Worm (Caenorhabditis elegans) whole organism, L2 larva: Measurements from ENCODE around the gene atp-5.

ENCODE experiments used
- F13H6.1 ChIP-seq: sonication (generic microtip); optimal IDR thresholded peaks from 2 replicates; lab custom pipeline; 2016; ENCODE audit warnings: missing genetic modification characterization, missing compliant biosample characterization
- R02D3.7 ChIP-seq: fragments of 150-350 bp; optimal IDR thresholded peaks from 2 replicates; lab custom pipeline; 2014; ENCODE audit warnings: missing biosample characterization, missing genetic modification characterization
- aly-2 ChIP-seq: fragments of 150-350 bp; optimal IDR thresholded peaks from 2 replicates; lab custom pipeline; 2014; ENCODE audit warnings: missing biosample characterization, missing genetic modification characterization
- ceh-82 ChIP-seq: fragments of 150-350 bp; optimal IDR thresholded peaks from 2 replicates; lab custom pipeline; 2014; ENCODE audit warnings: missing biosample characterization, missing genetic modification characterization
- egl-27 ChIP-seq: sonication (generic microtip); optimal IDR thresholded peaks from 3 replicates; lab custom pipeline; 2017; ENCODE audit warnings: missing biosample characterization, missing genetic modification reagents, missing genetic modification characterization
- mab-5 ChIP-seq: fragments of 150-350 bp; optimal IDR thresholded peaks from 2 replicates; lab custom pipeline; 2014; ENCODE audit warnings: missing biosample characterization, missing genetic modification characterization
- mdl-1 ChIP-seq, 2 experiments: fragments of 150-350 bp in 1 of 2; sonication (generic microtip) in 1 of 2; optimal IDR thresholded peaks; 2 replicates each; lab custom pipeline; 2017; ENCODE audit warnings: missing biosample characterization in 2 of 2, missing genetic modification characterization in 2 of 2
- nhr-237 ChIP-seq: fragments of 150-350 bp; optimal IDR thresholded peaks from 2 replicates; lab custom pipeline; 2014; ENCODE audit warnings: missing biosample characterization, missing genetic modification characterization
- nhr-77 ChIP-seq: fragments of 150-350 bp; optimal IDR thresholded peaks from 2 replicates; lab custom pipeline; 2014; ENCODE audit warnings: missing biosample characterization, missing genetic modification characterization
- unc-55 ChIP-seq: fragments of 150-350 bp; sonication (generic microtip); optimal IDR thresholded peaks from 3 replicates; lab custom pipeline; 2014; ENCODE audit warnings: missing biosample characterization, missing genetic modification reagents, missing genetic modification characterization
- unc-62 ChIP-seq: fragments of 150-350 bp; optimal IDR thresholded peaks from 2 replicates; lab custom pipeline; 2014; ENCODE audit warnings: missing biosample characterization, missing genetic modification reagents, missing genetic modification characterization
- zag-1 ChIP-seq: fragments of 150-350 bp; optimal IDR thresholded peaks from 2 replicates; lab custom pipeline; 2014; ENCODE audit warnings: missing biosample characterization, missing genetic modification characterization

- TF ChIP-seq mdl-1 (tag; optimal IDR thresholded peaks at IDR 0.05; lab: Kevin White, UChicago) (no peak), nhr-237 (tag; lab: Kevin White, UChicago) (no peak), egl-27 (tag; lab: Kevin White, UChicago) (no peak), aly-2 (tag; lab: Kevin White, UChicago) (no peak), mab-5 (tag; lab: Kevin White, UChicago) (no peak), R02D3.7 (no peak), ceh-82 (tag; lab: Kevin White, UChicago) (no peak), zag-1 (tag; lab: Kevin White, UChicago) (no peak), unc-62 (GFP tag; lab: Kevin White, UChicago) (no peak), F13H6.1 (tag; lab: Kevin White, UChicago) (no peak), unc-55 (GFP tag; lab: Kevin White, UChicago) (no peak), nhr-77 (tag; lab: Kevin White, UChicago) (no peak)
Measured at ce11 chrV:11127197-11127596, 3.5 kb upstream of the atp-5 start, which contains the start of gene jmjd-5.
